Worm (Caenorhabditis elegans): ENCODE measurements around the gene sdz-23.
A peak's percentile ranks its signal among the peaks of the same experiment; 100 is the strongest.

Gene sdz-23

ce11 chrV:8099306-8099705 lies at the start of gene sdz-23:
Gene sdz-23 (plus strand): TSS chrV:8099606.
- TF ChIP-seq nfyb-1 (GFP tag; IDR thresholded peaks at IDR 0.05) (no peak), ekl-4 (GFP tag; IDR thresholded peaks at IDR 0.05) (no peak), F39B2.1 (GFP tag; IDR thresholded peaks at IDR 0.05) (no peak), rcor-1 (GFP tag; IDR thresholded peaks at IDR 0.05) (no peak), mes-4 (tag; optimal IDR thresholded peaks at IDR 0.05) (no peak), ceh-100 (GFP tag; IDR thresholded peaks at IDR 0.05) (no peak), pbrm-1 (GFP tag; IDR thresholded peaks at IDR 0.05) (no peak), hlh-12 (tag; optimal IDR thresholded peaks at IDR 0.05) (no peak), sptf-2 (GFP tag; optimal IDR thresholded peaks at IDR 0.05) (no peak), F10E7.11 (tag; optimal IDR thresholded peaks at IDR 0.05) (no peak), F37B4.10 (GFP tag; IDR thresholded peaks at IDR 0.05) (no peak), snpc-1.3 (tag; optimal IDR thresholded peaks at IDR 0.05; ENCODE audit: insufficient read depth) (no peak), sea-2 (GFP tag; IDR thresholded peaks at IDR 0.05) (no peak), nhr-179 (tag; optimal IDR thresholded peaks at IDR 0.05) (no peak), ztf-22 (GFP tag; optimal IDR thresholded peaks at IDR 0.05) (no peak), Y95B8A.8 (GFP tag; IDR thresholded peaks at IDR 0.05) (no peak), ama-1 (optimal IDR thresholded peaks at IDR 0.05) (no peak), ama-1 (GFP tag; optimal IDR thresholded peaks at IDR 0.05) (no peak), F57C9.4 (tag; optimal IDR thresholded peaks at IDR 0.05) (no peak), Y53G8AR.9 (GFP tag; conservative IDR thresholded peaks at IDR 0.05) (no peak), snpc-4 (GFP tag; optimal IDR thresholded peaks at IDR 0.05) (no peak), snpc-4 (tag; optimal IDR thresholded peaks at IDR 0.05) (no peak)

ce11 chrV:8050059-8050677 lies 49.2 kb upstream of the sdz-23 start:
- TF ChIP-seq die-1 (tag; optimal IDR thresholded peaks at IDR 0.05) (no peak), tlf-1 (GFP tag; optimal IDR thresholded peaks at IDR 0.05) (no peak), madf-10 (tag; optimal IDR thresholded peaks at IDR 0.05) (no peak), F22D6.2 (tag; optimal IDR thresholded peaks at IDR 0.05) (no peak), hlh-26 (GFP tag; conservative IDR thresholded peaks at IDR 0.05) (no peak), zfh-2 (GFP tag; conservative IDR thresholded peaks at IDR 0.05) (peak; percentile 83), gei-17 (GFP tag; optimal IDR thresholded peaks at IDR 0.05) (no peak), hmg-20 (GFP tag; IDR thresholded peaks at IDR 0.05) (no peak), rpc-1 (optimal IDR thresholded peaks at IDR 0.05) (no peak), rpc-1 (tag; optimal IDR thresholded peaks at IDR 0.05) (no peak), egl-18 (GFP tag; IDR thresholded peaks at IDR 0.05) (no peak), lag-1 (GFP tag; IDR thresholded peaks at IDR 0.05) (no peak), D2030.7 (GFP tag; IDR thresholded peaks at IDR 0.05) (no peak), Y95B8A.8 (GFP tag; IDR thresholded peaks at IDR 0.05) (no peak), cebp-2 (GFP tag; IDR thresholded peaks at IDR 0.05) (0 out of 2 replicates have a peak, but pooled peaks have one; percentile 12), ccch-3 (GFP tag; optimal IDR thresholded peaks at IDR 0.05) (no peak), athp-1 (tag; optimal IDR thresholded peaks at IDR 0.05) (no peak), repo-1 (tag; optimal IDR thresholded peaks at IDR 0.05) (no peak), F57C9.4 (tag; optimal IDR thresholded peaks at IDR 0.05) (no peak), aptf-3 (GFP tag; IDR thresholded peaks at IDR 0.05) (no peak), snpc-1.1 (tag; optimal IDR thresholded peaks at IDR 0.05; ENCODE audit: insufficient read depth) (no peak), sdz-38 (tag; optimal IDR thresholded peaks at IDR 0.05) (no peak), tbx-9 (tag; optimal IDR thresholded peaks at IDR 0.05; ENCODE audit: borderline replicate concordance) (no peak), egrh-3 (GFP tag; IDR thresholded peaks at IDR 0.05) (peak; percentile 90; the same call in 1 of the 2 replicates)
